Fruit fly (Drosophila melanogaster) whole organism, embryonic: ENCODE measurements around the gene CG11456.
A peak's percentile ranks its signal among the peaks of the same experiment; 100 is the strongest.

Source experiments
- BEAF-32 ChIP-seq: fragments of 200-800 bp; sonication (Bioruptor generic); optimal IDR thresholded peaks from 3 replicates; lab custom pipeline; 2017; ENCODE audit warnings: missing biosample characterization, missing genetic modification characterization, mild to moderate bottlenecking, moderate library complexity, missing genetic modification reagents
- Blimp-1 ChIP-seq: fragments of 200-800 bp; sonication (Bioruptor generic); optimal IDR thresholded peaks from 3 replicates; lab custom pipeline; 2018; ENCODE audit warnings: missing biosample characterization, missing genetic modification characterization, mild to moderate bottlenecking, moderate library complexity, missing genetic modification reagents
- CG11560 ChIP-seq: fragments of 200-800 bp; sonication (Bioruptor generic); IDR thresholded peaks from 3 replicates; pipeline ENCODE4 v1.3.6; 2022; ENCODE audit warnings: missing biosample characterization, missing genetic modification characterization
- CG12659 ChIP-seq: fragments of 200-800 bp; sonication (Bioruptor generic); optimal IDR thresholded peaks from 3 replicates; lab custom pipeline; 2017; ENCODE audit warnings: mild to moderate bottlenecking, missing biosample characterization, missing genetic modification reagents, missing genetic modification characterization
- CG14014 ChIP-seq: fragments of 200-800 bp; sonication (Bioruptor generic); IDR thresholded peaks from 2 replicates; pipeline ENCODE4 v1.3.6; 2022; ENCODE audit warnings: missing biosample characterization, missing genetic modification characterization
- CG16863 ChIP-seq: fragments of 200-800 bp; sonication (Bioruptor generic); optimal IDR thresholded peaks from 3 replicates; lab custom pipeline; 2016; ENCODE audit warnings: missing biosample characterization, missing genetic modification characterization
- CG17186 ChIP-seq: fragments of 200-800 bp; sonication (Bioruptor generic); optimal IDR thresholded peaks from 3 replicates; lab custom pipeline; 2017; ENCODE audit warnings: missing biosample characterization, missing genetic modification reagents, missing genetic modification characterization
- CG17359 ChIP-seq: fragments of 200-800 bp; sonication (Bioruptor generic); optimal IDR thresholded peaks from 3 replicates; lab custom pipeline; 2018; ENCODE audit warnings: missing biosample characterization, mild to moderate bottlenecking, missing genetic modification characterization, moderate library complexity
- CG2116 ChIP-seq: fragments of 200-800 bp; sonication (Bioruptor generic); optimal IDR thresholded peaks from 3 replicates; lab custom pipeline; 2018; ENCODE audit warnings: missing biosample characterization, mild to moderate bottlenecking, missing genetic modification characterization
- CG2120 ChIP-seq: fragments of 200-800 bp; sonication (Bioruptor generic); optimal IDR thresholded peaks from 3 replicates; lab custom pipeline; 2016; ENCODE audit warnings: missing biosample characterization, missing genetic modification characterization
- CG30403 ChIP-seq: fragments of 200-800 bp; sonication (Bioruptor generic); optimal IDR thresholded peaks from 3 replicates; lab custom pipeline; 2016; ENCODE audit warnings: missing biosample characterization, missing genetic modification characterization
- CG32772 ChIP-seq: fragments of 200-800 bp; sonication (Bioruptor generic); IDR thresholded peaks from 2 replicates; pipeline ENCODE4 v1.3.6; 2022; ENCODE audit warnings: missing biosample characterization, missing genetic modification characterization
- CG33557 ChIP-seq: fragments of 200-800 bp; sonication (Bioruptor generic); optimal IDR thresholded peaks from 2 replicates; lab custom pipeline; 2019; ENCODE audit warnings: missing biosample characterization, mild to moderate bottlenecking, missing genetic modification characterization, moderate library complexity
- CG3847 ChIP-seq: fragments of 200-800 bp; sonication (Bioruptor generic); IDR thresholded peaks from 2 replicates; pipeline ENCODE4 v1.3.6; 2022; ENCODE audit warnings: missing biosample characterization, missing genetic modification characterization
- CG7987 ChIP-seq: fragments of 200-800 bp; sonication (Bioruptor generic); optimal IDR thresholded peaks from 2 replicates; lab custom pipeline; 2018; ENCODE audit warnings: missing biosample characterization, mild to moderate bottlenecking, missing genetic modification characterization, moderate library complexity
- CG9215 ChIP-seq: fragments of 200-800 bp; sonication (Bioruptor generic); IDR thresholded peaks from 2 replicates; pipeline ENCODE4 v1.3.6; 2022; ENCODE audit warnings: missing biosample characterization, missing genetic modification characterization
- CG9727 ChIP-seq: fragments of 200-800 bp; sonication (Bioruptor generic); optimal IDR thresholded peaks from 3 replicates; lab custom pipeline; 2017; ENCODE audit warnings: missing biosample characterization, mild to moderate bottlenecking, missing genetic modification characterization
- CG9797 ChIP-seq: fragments of 200-800 bp; sonication (Bioruptor generic); optimal IDR thresholded peaks from 3 replicates; lab custom pipeline; 2018; ENCODE audit warnings: missing biosample characterization, mild to moderate bottlenecking, missing genetic modification characterization
- CTCF ChIP-seq: fragments of 200-800 bp; sonication (Bioruptor generic); optimal IDR thresholded peaks from 2 replicates; lab custom pipeline; 2017; ENCODE audit warnings: missing biosample characterization, mild to moderate bottlenecking, missing genetic modification characterization, moderate library complexity
- CoRest ChIP-seq: fragments of 200-800 bp; sonication (Bioruptor generic); optimal IDR thresholded peaks from 3 replicates; lab custom pipeline; 2018; ENCODE audit warnings: missing biosample characterization, mild to moderate bottlenecking, missing genetic modification characterization, moderate library complexity
- D19A ChIP-seq: fragments of 200-800 bp; optimal IDR thresholded peaks from 3 replicates; lab custom pipeline; 2019; ENCODE audit warnings: missing biosample characterization, mild to moderate bottlenecking, missing genetic modification characterization, moderate library complexity
- Dp ChIP-seq: fragments of 200-800 bp; sonication (Bioruptor generic); optimal IDR thresholded peaks from 2 replicates; lab custom pipeline; 2018; ENCODE audit warnings: missing biosample characterization, mild to moderate bottlenecking, missing genetic modification characterization, moderate library complexity
- Ets65A ChIP-seq: fragments of 200-800 bp; sonication (Bioruptor generic); peaks from one replicate; lab custom pipeline; 2016; ENCODE audit warnings: missing biosample characterization, missing genetic modification characterization
- Ets97D ChIP-seq: fragments of 200-800 bp; sonication (Bioruptor generic); optimal IDR thresholded peaks from 3 replicates; lab custom pipeline; 2016; ENCODE audit warnings: missing biosample characterization, missing genetic modification characterization
- Fer1 ChIP-seq: fragments of 200-800 bp; sonication (Bioruptor generic); optimal IDR thresholded peaks from 2 replicates; lab custom pipeline; 2017; ENCODE audit warnings: missing biosample characterization, mild to moderate bottlenecking, missing genetic modification characterization
- Hsf ChIP-seq: fragments of 200-800 bp; sonication (Bioruptor generic); optimal IDR thresholded peaks from 3 replicates; lab custom pipeline; 2016; ENCODE audit warnings: missing biosample characterization, missing genetic modification characterization
- MBD-R2 ChIP-seq: fragments of 200-800 bp; sonication (Bioruptor generic); IDR thresholded peaks from 2 replicates; pipeline ENCODE4 v1.3.6; 2022; ENCODE audit warnings: missing biosample characterization, missing genetic modification characterization
- Opbp ChIP-seq: fragments of 200-800 bp; sonication (Bioruptor generic); IDR thresholded peaks from 3 replicates; pipeline ENCODE4 v1.3.6; 2022; ENCODE audit warnings: missing biosample characterization, missing genetic modification characterization; ENCODE audit not compliant: partially characterized antibody
- Sox100B ChIP-seq: fragments of 200-800 bp; sonication (Bioruptor generic); optimal IDR thresholded peaks from 3 replicates; lab custom pipeline; 2018; ENCODE audit warnings: missing biosample characterization, mild to moderate bottlenecking, missing genetic modification characterization
- Sry-δ ChIP-seq: fragments of 200-800 bp; sonication (Bioruptor generic); optimal IDR thresholded peaks from 2 replicates; lab custom pipeline; 2016; ENCODE audit warnings: missing biosample characterization, missing genetic modification characterization
- Taf1 ChIP-seq: fragments of 200-800 bp; sonication (Bioruptor generic); IDR thresholded peaks from 2 replicates; pipeline ENCODE4 v1.3.6; 2022; ENCODE audit warnings: missing biosample characterization, missing genetic modification characterization
- bsh ChIP-seq, 2 experiments: fragments of 200-800 bp; sonication (Bioruptor generic); optimal IDR thresholded peaks; 2 replicates each; lab custom pipeline; 2017 to 2018; ENCODE audit warnings: mild to moderate bottlenecking in 2 of 2, missing biosample characterization in 2 of 2, missing genetic modification characterization in 2 of 2, moderate library complexity in 1 of 2
- cg ChIP-seq: fragments of 200-800 bp; sonication (Bioruptor generic); optimal IDR thresholded peaks from 3 replicates; lab custom pipeline; 2019; ENCODE audit warnings: missing biosample characterization, mild to moderate bottlenecking, missing genetic modification characterization, moderate library complexity
- ewg ChIP-seq: fragments of 200-800 bp; sonication (Bioruptor generic); optimal IDR thresholded peaks from 3 replicates; lab custom pipeline; 2017; ENCODE audit warnings: mild to moderate bottlenecking, missing biosample characterization, missing genetic modification reagents, missing genetic modification characterization
- knrl ChIP-seq: fragments of 200-800 bp; sonication (Bioruptor generic); IDR thresholded peaks from 3 replicates; pipeline ENCODE4 v1.3.6; 2022; ENCODE audit warnings: missing biosample characterization, missing genetic modification characterization; ENCODE audit not compliant: partially characterized antibody
- oc ChIP-seq: fragments of 200-800 bp; sonication (Bioruptor generic); optimal IDR thresholded peaks from 2 replicates; lab custom pipeline; 2018; ENCODE audit warnings: missing biosample characterization, mild to moderate bottlenecking, missing genetic modification characterization, moderate library complexity
- onecut ChIP-seq: fragments of 200-800 bp; sonication (Bioruptor generic); IDR thresholded peaks from 2 replicates; pipeline ENCODE4 v1.3.6; 2022; ENCODE audit warnings: missing biosample characterization, missing genetic modification characterization
- pho ChIP-seq: fragments of 200-800 bp; sonication (Bioruptor generic); optimal IDR thresholded peaks from 2 replicates; lab custom pipeline; 2016; ENCODE audit warnings: missing biosample characterization, missing genetic modification characterization
- pzg ChIP-seq: fragments of 200-800 bp; sonication (Bioruptor generic); optimal IDR thresholded peaks from 3 replicates; lab custom pipeline; 2018; ENCODE audit warnings: missing biosample characterization, mild to moderate bottlenecking, missing genetic modification characterization, moderate library complexity
- sd ChIP-seq: fragments of 200-800 bp; sonication (Bioruptor generic); optimal IDR thresholded peaks from 3 replicates; lab custom pipeline; 2018; ENCODE audit warnings: missing biosample characterization, mild to moderate bottlenecking, missing genetic modification characterization, moderate library complexity
- sna ChIP-seq: fragments of 200-800 bp; sonication (Bioruptor generic); IDR thresholded peaks from 2 replicates; pipeline ENCODE4 v1.3.6; 2022; ENCODE audit warnings: missing biosample characterization, missing genetic modification characterization; ENCODE audit not compliant: partially characterized antibody
- ssp ChIP-seq: fragments of 200-800 bp; sonication (Bioruptor generic); IDR thresholded peaks from 2 replicates; pipeline ENCODE4 v1.3.6; 2022; ENCODE audit warnings: missing biosample characterization, missing genetic modification characterization
- tgo ChIP-seq: fragments of 200-800 bp; sonication (Bioruptor generic); IDR thresholded peaks from 3 replicates; pipeline ENCODE4 v1.3.6; 2022; ENCODE audit warnings: missing biosample characterization, missing genetic modification characterization
- trem ChIP-seq: fragments of 200-800 bp; optimal IDR thresholded peaks from 3 replicates; lab custom pipeline; 2019; ENCODE audit warnings: missing biosample characterization, mild to moderate bottlenecking, missing genetic modification characterization, moderate library complexity
- unpg ChIP-seq: fragments of 200-800 bp; sonication (Bioruptor generic); optimal IDR thresholded peaks from 3 replicates; lab custom pipeline; 2018; ENCODE audit warnings: missing biosample characterization, mild to moderate bottlenecking, missing genetic modification characterization, moderate library complexity
- wek ChIP-seq: fragments of 200-800 bp; sonication (Bioruptor generic); optimal IDR thresholded peaks from 3 replicates; lab custom pipeline; 2018; ENCODE audit warnings: missing biosample characterization, mild to moderate bottlenecking, missing genetic modification characterization, moderate library complexity
- wor ChIP-seq: fragments of 200-800 bp; sonication (Bioruptor generic); IDR thresholded peaks from 2 replicates; pipeline ENCODE4 v1.3.6; 2022; ENCODE audit warnings: missing biosample characterization, missing genetic modification characterization

CG11456 gene

DNA sequence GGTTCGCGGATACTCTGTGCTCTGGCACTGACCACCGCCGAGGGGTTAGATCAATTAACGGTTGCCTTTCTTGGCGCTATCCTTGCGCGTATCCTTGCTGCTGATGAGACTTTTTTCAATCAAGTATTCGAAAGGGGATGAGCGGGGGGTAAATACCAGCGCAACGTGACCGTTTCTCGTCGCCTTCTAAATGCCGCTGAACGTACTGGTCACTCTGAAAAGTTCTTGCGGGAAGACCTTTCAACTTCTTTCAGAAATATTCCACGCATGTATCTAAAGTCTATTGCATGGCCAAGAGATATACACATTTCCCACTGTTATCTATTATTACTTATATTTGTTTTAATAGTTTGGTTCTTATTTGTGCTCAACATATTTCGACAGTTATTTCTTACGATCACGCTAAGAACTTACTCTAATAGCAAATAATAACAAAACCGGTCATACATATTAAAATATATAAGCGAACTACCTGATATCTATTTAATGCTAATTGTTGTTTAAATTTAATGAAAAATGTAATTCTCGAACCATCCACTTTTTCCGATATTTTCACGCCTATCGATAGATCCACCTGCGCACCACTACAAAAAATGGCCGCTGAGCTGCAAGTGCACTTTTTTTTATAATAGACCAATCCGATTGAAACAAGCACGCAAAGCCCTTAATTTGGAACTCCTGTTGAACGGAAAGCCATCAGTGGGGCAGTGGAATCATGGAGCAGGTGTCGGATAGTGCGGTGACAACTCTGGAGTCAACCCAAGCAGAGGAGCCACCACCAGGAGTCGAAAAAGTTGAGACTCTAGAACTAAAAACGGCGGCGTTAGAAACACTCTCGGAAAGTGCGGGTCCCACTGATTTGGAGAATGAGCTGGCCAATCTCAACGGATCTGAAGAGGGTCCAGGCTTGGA, 32.4 kb upstream of the CG11456 start, which contains the start of the genes CG3634 and HIPP1 (continued):
- TF ChIP-seq tgo (GFP tag; lab: Robert Waterston, UW) (no peak), unpg (GFP tag; lab: Kevin White, UChicago) (no peak), CG17359 (tag; lab: Kevin White, UChicago) (no peak), ssp (GFP tag; lab: Robert Waterston, UW) (peak; percentile 72), knrl (GFP tag; lab: Robert Waterston, UW) (peak; percentile 67; the same call in 2 of the 3 replicates), Blimp-1 (no peak), Sox100B (no peak), MBD-R2 (GFP tag; lab: Robert Waterston, UW) (peak; percentile 94), sna (GFP tag; lab: Robert Waterston, UW) (peak; percentile 44; the same call in 1 of the 2 replicates), BEAF-32 (GFP tag; lab: Kevin White, UChicago) (peak; percentile 84), CG12659 (peak; percentile 57), CG9215 (no peak), CG11560 (no peak), CG32772 (peak; percentile 44; the same call in 1 of the 2 replicates), pzg (GFP tag; lab: Kevin White, UChicago) (peak; percentile 60), sd (tag; lab: Kevin White, UChicago) (no peak), CG17186 (peak; percentile 50), CG33557 (GFP tag; lab: Kevin White, UChicago) (no peak), wek (GFP tag; lab: Kevin White, UChicago) (no peak), Ets65A (GFP tag; lab: Kevin White, UChicago) (peak; percentile 85), CTCF (peak; percentile 2), CG9797 (GFP tag; lab: Kevin White, UChicago) (peak; percentile 85), Opbp (GFP tag; lab: Robert Waterston, UW) (0 out of 3 replicates have a peak, but pooled peaks have one; percentile 24), Hsf (peak; percentile 24), CG30403 (GFP tag; lab: Kevin White, UChicago) (peak; percentile 34)

DNA sequence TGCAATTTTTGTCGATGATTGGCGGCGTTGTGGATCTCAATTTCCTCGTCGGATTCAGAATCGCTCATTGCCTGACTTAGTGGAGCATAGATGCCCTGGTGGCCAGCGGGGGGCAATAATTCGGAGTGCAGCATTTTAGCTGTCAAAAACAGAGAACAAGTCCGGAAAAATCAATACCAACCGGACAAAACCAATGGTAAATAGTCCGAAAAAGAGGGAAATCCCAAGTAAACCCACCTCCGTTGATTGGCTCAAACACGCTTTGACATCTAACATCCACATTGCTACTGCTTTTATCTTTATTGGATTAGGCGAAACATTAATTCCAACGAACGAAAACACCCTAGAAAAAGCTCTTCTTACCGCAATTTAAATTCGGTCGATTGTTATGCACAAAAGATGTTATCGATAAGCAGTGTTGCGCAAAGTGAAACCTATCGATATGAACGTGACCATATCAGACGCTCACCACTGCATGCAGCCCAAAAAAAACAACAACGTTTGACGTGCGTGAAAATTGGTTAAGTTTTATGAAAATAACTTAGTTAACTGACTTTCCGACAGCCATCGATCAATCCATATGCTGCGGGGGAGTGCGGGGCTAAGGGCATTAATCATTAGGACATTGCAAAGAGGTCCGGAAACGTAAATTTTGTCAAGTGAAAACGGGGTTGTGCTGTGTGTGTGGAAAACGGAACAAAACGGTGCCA, 26.0 kb upstream of the CG11456 start, which contains the start of the genes CG3618 and Pka-R1:
Gene CG3618, minus strand, starts transcription at position 410 of the 710 bp plus-strand sequence.
Gene Pka-R1, plus strand, starts transcription at position 453 of the 710 bp plus-strand sequence.
- TF ChIP-seq ewg (peak; percentile 1), Ets97D (peak; percentile 37), CG12659 (peak; percentile 62), CoRest (tag; lab: Kevin White, UChicago) (no peak), Dp (GFP tag; lab: Kevin White, UChicago) (peak; percentile 77), bsh (GFP tag; optimal IDR thresholded peaks at IDR 0.05; lab: Kevin White, UChicago) (no peak), MBD-R2 (GFP tag; lab: Robert Waterston, UW) (no peak), CG7987 (peak; percentile 28), pho (GFP tag; lab: Kevin White, UChicago) (no peak), Taf1 (GFP tag; lab: Robert Waterston, UW) (no peak), Fer1 (GFP tag; lab: Kevin White, UChicago) (peak; percentile 21), wor (GFP tag; lab: Robert Waterston, UW) (no peak), CG2116 (GFP tag; lab: Kevin White, UChicago) (peak; percentile 94), CG16863 (no peak), oc (tag; lab: Kevin White, UChicago) (no peak), trem (tag; lab: Kevin White, UChicago) (peak; percentile 53), CG9727 (GFP tag; lab: Kevin White, UChicago) (no peak), CG14014 (GFP tag; lab: Robert Waterston, UW) (no peak), CG2120 (peak; percentile 23), CG9797 (GFP tag; lab: Kevin White, UChicago) (peak; percentile 39), cg (GFP tag; lab: Kevin White, UChicago) (peak; percentile 35), Sry-δ (GFP tag; lab: Kevin White, UChicago) (peak; percentile 93), CG3847 (GFP tag; lab: Robert Waterston, UW) (no peak), BEAF-32 (GFP tag; lab: Kevin White, UChicago) (peak; percentile 84), D19A (tag; lab: Kevin White, UChicago) (no peak), onecut (GFP tag; lab: Robert Waterston, UW) (peak; percentile 97)
